Worm (Caenorhabditis elegans) whole organism, L4 larva: ENCODE data around the gene W04E12.4.
A peak's percentile ranks its signal among the peaks of the same experiment; 100 is the strongest.

Experiments
- T20F7.1 ChIP-seq: fragments of 200-800 bp; sonication (Bioruptor generic); optimal IDR thresholded peaks from 2 replicates; lab custom pipeline; 2018; ENCODE audit warnings: mild to moderate bottlenecking, missing genetic modification characterization, missing compliant biosample characterization
- Y5F2A.4 ChIP-seq: fragments of 200-800 bp; sonication (Bioruptor generic); optimal IDR thresholded peaks from 2 replicates; lab custom pipeline; 2018; ENCODE audit warnings: mild to moderate bottlenecking, missing genetic modification characterization, missing compliant biosample characterization
- Y75B8A.6 ChIP-seq: fragments of 200-800 bp; sonication (Bioruptor generic); IDR thresholded peaks from 2 replicates; pipeline ENCODE4 v1.3.6; 2022; ENCODE audit warnings: missing genetic modification reagents, missing genetic modification characterization, missing compliant biosample characterization
- arid-1 ChIP-seq: fragments of 200-800 bp; sonication (Bioruptor generic); conservative IDR thresholded peaks from 2 replicates; pipeline ENCODE4 v1.3.6; 2022; ENCODE audit warnings: missing genetic modification reagents, missing genetic modification characterization, missing compliant biosample characterization
- attf-4 ChIP-seq: sonication (generic microtip); optimal IDR thresholded peaks from 3 replicates; lab custom pipeline; 2017; ENCODE audit warnings: missing biosample characterization, missing genetic modification characterization
- ceh-32 ChIP-seq: sonication (generic microtip); optimal IDR thresholded peaks from 2 replicates; lab custom pipeline; 2016; ENCODE audit warnings: mild to moderate bottlenecking, missing genetic modification characterization, missing compliant biosample characterization; ENCODE audit not compliant: poor library complexity
- ceh-82 ChIP-seq: sonication (generic microtip); optimal IDR thresholded peaks from 2 replicates; lab custom pipeline; 2017; ENCODE audit warnings: missing biosample characterization, missing genetic modification characterization
- daf-19 ChIP-seq: fragments of 200-800 bp; sonication (Bioruptor generic); conservative IDR thresholded peaks from 2 replicates; pipeline ENCODE4 v1.3.6; 2022; ENCODE audit warnings: missing genetic modification characterization, missing compliant biosample characterization
- egl-43 ChIP-seq: fragments of 200-800 bp; sonication (Bioruptor generic); IDR thresholded peaks from 2 replicates; pipeline ENCODE4 v1.3.6; 2022; ENCODE audit warnings: missing genetic modification reagents, missing genetic modification characterization, missing compliant biosample characterization
- fos-1 ChIP-seq: fragments of 150-350 bp; optimal IDR thresholded peaks from 2 replicates; lab custom pipeline; 2014; ENCODE audit warnings: missing biosample characterization, missing genetic modification characterization
- lin-1 ChIP-seq: fragments of 200-800 bp; sonication (Bioruptor generic); IDR thresholded peaks from 2 replicates; pipeline ENCODE4 v1.3.6; 2022; ENCODE audit warnings: missing genetic modification reagents, missing genetic modification characterization, missing compliant biosample characterization
- lin-29 ChIP-seq: fragments of 200-800 bp; sonication (Bioruptor generic); IDR thresholded peaks from 2 replicates; pipeline ENCODE4 v1.3.6; 2022; ENCODE audit warnings: missing genetic modification reagents, missing genetic modification characterization, missing compliant biosample characterization
- mxl-2 ChIP-seq: fragments of 200-800 bp; sonication (Bioruptor generic); conservative IDR thresholded peaks from 2 replicates; pipeline ENCODE4 v1.3.6; 2022; ENCODE audit warnings: missing genetic modification reagents, missing genetic modification characterization, missing compliant biosample characterization
- nhr-102 ChIP-seq: sonication (generic microtip); optimal IDR thresholded peaks from 2 replicates; lab custom pipeline; 2016; ENCODE audit warnings: mild to moderate bottlenecking, missing genetic modification characterization, moderate library complexity, missing compliant biosample characterization
- nhr-28 ChIP-seq: fragments of 150-350 bp; optimal IDR thresholded peaks from 2 replicates; lab custom pipeline; 2014; ENCODE audit warnings: missing biosample characterization, missing genetic modification characterization
- nhr-42 ChIP-seq: fragments of 200-800 bp; sonication (Bioruptor generic); IDR thresholded peaks from 2 replicates; pipeline ENCODE4 v1.3.6; 2022; ENCODE audit warnings: missing genetic modification characterization, missing compliant biosample characterization
- nhr-76 ChIP-seq: fragments of 150-350 bp; optimal IDR thresholded peaks from 2 replicates; lab custom pipeline; 2014; ENCODE audit warnings: missing biosample characterization, missing genetic modification characterization
- pqm-1 ChIP-seq: sonication (generic microtip); optimal IDR thresholded peaks from 2 replicates; lab custom pipeline; 2017; ENCODE audit warnings: missing biosample characterization, missing genetic modification characterization
- set-16 ChIP-seq: fragments of 200-800 bp; sonication (Bioruptor generic); IDR thresholded peaks from 2 replicates; pipeline ENCODE4 v1.3.6; 2022; ENCODE audit warnings: missing genetic modification reagents, missing genetic modification characterization, missing compliant biosample characterization
- skn-1 ChIP-seq: fragments of 150-350 bp; optimal IDR thresholded peaks from 2 replicates; lab custom pipeline; 2014; ENCODE audit warnings: missing biosample characterization, missing genetic modification characterization
- snpc-1.2 ChIP-seq: fragments of 200-800 bp; sonication (Bioruptor generic); IDR thresholded peaks from 2 replicates; pipeline ENCODE4 v1.3.6; 2022; ENCODE audit warnings: missing genetic modification reagents, missing genetic modification characterization, missing compliant biosample characterization
- snpc-4 ChIP-seq: fragments of 150-350 bp; optimal IDR thresholded peaks from 2 replicates; lab custom pipeline; 2014; ENCODE audit warnings: missing biosample characterization, missing genetic modification characterization

Gene W04E12.4

ce11 chrV:19778608-19779007 is 35.2 kb downstream of the W04E12.4 start, which contains the start of gene fbxa-194:
Gene fbxa-194 (minus strand): TSS chrV:19778708.
- TF ChIP-seq daf-19 (GFP tag; lab: Robert Waterston, UW) (no peak), skn-1 (no peak), snpc-1.2 (GFP tag; lab: Robert Waterston, UW) (no peak)

ce11 chrV:19779220-19779619 is 35.8 kb downstream of the W04E12.4 start:
- no peak for TF ChIP-seq Y5F2A.4
- no peak for TF ChIP-seq lin-1
- no peak for TF ChIP-seq egl-43 (GFP tag; lab: Robert Waterston, UW)
- no peak for TF ChIP-seq snpc-4 (tag; lab: Kevin White, UChicago)
- TF ChIP-seq nhr-102 = no peak
- no peak for TF ChIP-seq fos-1 (tag; lab: Kevin White, UChicago)
- TF ChIP-seq, all 104 proteins: peak for 0

- TF ChIP-seq ceh-32 (tag; lab: Kevin White, UChicago) (no peak), T20F7.1 (GFP tag; lab: Kevin White, UChicago) (no peak), ceh-82 (tag; lab: Kevin White, UChicago) (no peak), nhr-76 (tag; lab: Kevin White, UChicago) (no peak)
- TF ChIP-seq, all 104 proteins: peak for 0
Observed at ce11 chrV:19783829-19784228, 40.4 kb downstream of the W04E12.4 start, which contains the start of gene srt-45. Gene srt-45 (plus strand): TSS chrV:19784129.

- TF ChIP-seq pqm-1 (tag; lab: Kevin White, UChicago) (peak; percentile 77), ceh-32 (tag; lab: Kevin White, UChicago) (no peak), nhr-28 (tag; lab: Kevin White, UChicago) (peak; percentile 94), Y75B8A.6 (no peak)
Observed at ce11 chrV:19788360-19788759, 45.0 kb downstream of the W04E12.4 start, which contains the start of gene clec-258. Gene clec-258 (plus strand): TSS chrV:19788440.

- no peak for TF ChIP-seq lin-29 (GFP tag; lab: Robert Waterston, UW)
- TF ChIP-seq set-16 (GFP tag; lab: Robert Waterston, UW) = peak; percentile 81
- TF ChIP-seq, all 104 proteins: peak for 1
Observed at ce11 chrV:19790248-19790647, 46.8 kb downstream of the W04E12.4 start.

ce11 chrV:19794931-19795330 is 51.5 kb downstream of the W04E12.4 start, which contains the start of gene M162.7:
Gene M162.7 (minus strand): TSS chrV:19795031.
- no peak for TF ChIP-seq nhr-42
- no peak for TF ChIP-seq attf-4 (tag; lab: Kevin White, UChicago)
- no peak for TF ChIP-seq mxl-2 (GFP tag; lab: Robert Waterston, UW)
- TF ChIP-seq arid-1 (GFP tag; lab: Robert Waterston, UW) = no peak
